Worm (Caenorhabditis elegans) whole organism, L3 larva: ENCODE results near the gene ZC132.11.

Source experiments
- R02D3.7 ChIP-seq: fragments of 150-350 bp; optimal IDR thresholded peaks from 2 replicates; lab custom pipeline; 2014; ENCODE audit warnings: missing biosample characterization, missing genetic modification characterization
- ZK546.5 ChIP-seq: sonication (generic microtip); optimal IDR thresholded peaks from 2 replicates; lab custom pipeline; 2017; ENCODE audit warnings: missing biosample characterization, missing genetic modification characterization
- aly-2 ChIP-seq: fragments of 150-350 bp; optimal IDR thresholded peaks from 2 replicates; lab custom pipeline; 2014; ENCODE audit warnings: missing biosample characterization, missing genetic modification characterization
- ceh-28 ChIP-seq: fragments of 150-350 bp; optimal IDR thresholded peaks from 2 replicates; lab custom pipeline; 2014; ENCODE audit warnings: missing biosample characterization, missing genetic modification reagents, missing genetic modification characterization
- ceh-82 ChIP-seq: fragments of 150-350 bp; optimal IDR thresholded peaks from 2 replicates; lab custom pipeline; 2014; ENCODE audit warnings: missing biosample characterization, missing genetic modification characterization
- ceh-9 ChIP-seq: sonication (generic microtip); optimal IDR thresholded peaks from 2 replicates; lab custom pipeline; 2018; ENCODE audit warnings: missing biosample characterization, missing genetic modification characterization
- daf-12 ChIP-seq: fragments of 150-350 bp; optimal IDR thresholded peaks from 2 replicates; lab custom pipeline; 2014; ENCODE audit warnings: missing biosample characterization, missing genetic modification reagents, missing genetic modification characterization
- elt-1 ChIP-seq: fragments of 150-350 bp; optimal IDR thresholded peaks from 2 replicates; lab custom pipeline; 2014; ENCODE audit warnings: missing biosample characterization, missing genetic modification characterization
- elt-2 ChIP-seq: sonication (generic microtip); optimal IDR thresholded peaks from 2 replicates; lab custom pipeline; 2016; ENCODE audit warnings: missing genetic modification reagents, mild to moderate bottlenecking, missing genetic modification characterization, missing compliant biosample characterization
- elt-3 ChIP-seq, 3 experiments: fragments of 150-350 bp in 1 of 3; sonication (generic microtip) in 2 of 3; optimal IDR thresholded peaks; 2 replicates in 2 of 3; 4 replicates in 1 of 3; lab custom pipeline; 2014 to 2017; ENCODE audit warnings: missing biosample characterization in 3 of 3, missing genetic modification characterization in 3 of 3
- eor-1 ChIP-seq, 2 experiments: fragments of 150-350 bp; optimal IDR thresholded peaks; 2 replicates each; lab custom pipeline; 2014 to 2018; ENCODE audit warnings: missing biosample characterization in 2 of 2, missing genetic modification characterization in 2 of 2
- fkh-10 ChIP-seq: sonication (generic microtip); optimal IDR thresholded peaks from 2 replicates; lab custom pipeline; 2017; ENCODE audit warnings: missing biosample characterization, missing genetic modification reagents, missing genetic modification characterization
- lin-15B ChIP-seq: fragments of 150-350 bp; optimal IDR thresholded peaks from 2 replicates; lab custom pipeline; 2014; ENCODE audit warnings: missing biosample characterization, missing genetic modification characterization
- lsy-12 ChIP-seq: sonication (generic microtip); optimal IDR thresholded peaks from 2 replicates; lab custom pipeline; 2016; ENCODE audit warnings: mild to moderate bottlenecking, missing genetic modification characterization, missing compliant biosample characterization
- mdl-1 ChIP-seq: fragments of 150-350 bp; optimal IDR thresholded peaks from 2 replicates; lab custom pipeline; 2014; ENCODE audit warnings: missing biosample characterization, missing genetic modification characterization
- nfya-1 ChIP-seq: sonication (generic microtip); optimal IDR thresholded peaks from 2 replicates; lab custom pipeline; 2017; ENCODE audit warnings: missing genetic modification characterization, mild to moderate bottlenecking, missing compliant biosample characterization, antibody characterized with exemption, moderate library complexity; ENCODE audit not compliant: insufficient read depth
- nhr-11 ChIP-seq: fragments of 150-350 bp; optimal IDR thresholded peaks from 2 replicates; lab custom pipeline; 2014; ENCODE audit warnings: missing biosample characterization, missing genetic modification characterization
- nhr-23 ChIP-seq: fragments of 150-350 bp; optimal IDR thresholded peaks from 2 replicates; lab custom pipeline; 2014; ENCODE audit warnings: missing biosample characterization, missing genetic modification reagents, missing genetic modification characterization
- nhr-25 ChIP-seq: sonication (generic microtip); optimal IDR thresholded peaks from 2 replicates; lab custom pipeline; 2017; ENCODE audit warnings: missing biosample characterization, missing genetic modification characterization
- nhr-67 ChIP-seq: fragments of 150-350 bp; optimal IDR thresholded peaks from 2 replicates; lab custom pipeline; 2014; ENCODE audit warnings: missing biosample characterization, missing genetic modification characterization
- pha-4 ChIP-seq: fragments of 150-350 bp; optimal IDR thresholded peaks from 2 replicates; lab custom pipeline; 2014; ENCODE audit warnings: missing biosample characterization, missing genetic modification reagents, missing genetic modification characterization
- pqm-1 ChIP-seq: fragments of 150-350 bp; optimal IDR thresholded peaks from 2 replicates; lab custom pipeline; 2017; ENCODE audit warnings: missing biosample characterization, missing genetic modification characterization, inconsistent platforms
- sea-2 ChIP-seq: fragments of 150-350 bp; sonication (generic microtip); optimal IDR thresholded peaks from 4 replicates; lab custom pipeline; 2014; ENCODE audit warnings: missing biosample characterization, missing genetic modification reagents, missing genetic modification characterization
- skn-1 ChIP-seq: fragments of 150-350 bp; optimal IDR thresholded peaks from 2 replicates; lab custom pipeline; 2014; ENCODE audit warnings: missing biosample characterization, missing genetic modification characterization
- snpc-4 ChIP-seq: fragments of 150-350 bp; optimal IDR thresholded peaks from 2 replicates; lab custom pipeline; 2014; ENCODE audit warnings: missing biosample characterization, missing genetic modification characterization
- tbx-2 ChIP-seq: sonication (generic microtip); optimal IDR thresholded peaks from 2 replicates; lab custom pipeline; 2016; ENCODE audit warnings: mild to moderate bottlenecking, missing genetic modification characterization, missing compliant biosample characterization
- unc-39 ChIP-seq: sonication (generic microtip); optimal IDR thresholded peaks from 4 replicates; lab custom pipeline; 2017; ENCODE audit warnings: missing biosample characterization, missing genetic modification characterization
- ztf-11 ChIP-seq: fragments of 150-350 bp; optimal IDR thresholded peaks from 2 replicates; lab custom pipeline; 2014; ENCODE audit warnings: missing biosample characterization, missing genetic modification characterization
- ztf-4 ChIP-seq: fragments of 150-350 bp; optimal IDR thresholded peaks from 2 replicates; lab custom pipeline; 2014; ENCODE audit warnings: missing biosample characterization, missing genetic modification characterization

ZC132.11 gene

DNA sequence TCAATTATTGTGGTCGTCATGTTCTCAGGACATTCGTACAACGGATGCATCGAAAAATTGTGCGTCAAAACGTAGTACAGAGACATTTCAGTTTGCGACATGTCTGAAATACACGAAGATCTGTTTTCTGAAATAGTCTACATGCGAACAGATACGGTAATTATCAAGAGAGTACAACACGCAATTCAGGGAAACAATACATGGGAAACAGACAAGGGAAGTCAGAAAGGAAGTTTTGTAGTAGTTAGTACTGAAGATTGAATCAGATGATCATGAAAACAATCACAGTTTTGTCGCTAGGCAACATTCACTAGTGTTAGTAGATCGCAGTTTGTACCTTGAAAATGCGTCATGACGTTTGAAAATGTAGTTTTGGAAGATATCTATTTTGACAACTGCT is 48.4 kb downstream of the ZC132.11 start, which contains the start of gene srt-13:
Gene srt-13, minus strand, starts transcription at position 101 of the 400 bp plus-strand sequence.
- TF ChIP-seq lsy-12 (tag; lab: Kevin White, UChicago) (no peak), elt-1 (tag; lab: Kevin White, UChicago) (no peak), R02D3.7 (tag; lab: Kevin White, UChicago) (no peak), nhr-67 (tag; lab: Kevin White, UChicago) (no peak), nhr-23 (tag; lab: Kevin White, UChicago) (no peak), snpc-4 (tag; lab: Kevin White, UChicago) (no peak), nfya-1 (tag; lab: Kevin White, UChicago) (no peak), tbx-2 (no peak), aly-2 (no peak), unc-39 (tag; lab: Kevin White, UChicago) (no peak), pqm-1 (tag; lab: Kevin White, UChicago) (no peak), nhr-11 (tag; lab: Kevin White, UChicago) (no peak), ztf-11 (tag; lab: Kevin White, UChicago) (no peak), ceh-28 (tag; lab: Kevin White, UChicago) (no peak), skn-1 (tag; lab: Kevin White, UChicago) (no peak), mdl-1 (tag; lab: Kevin White, UChicago) (no peak)

ce11 chrV:4248359-4248758 is 50.1 kb downstream of the ZC132.11 start:
- TF ChIP-seq ceh-82 (tag; lab: Kevin White, UChicago) (no peak), R02D3.7 (tag; lab: Kevin White, UChicago) (no peak), daf-12 (tag; lab: Kevin White, UChicago) (no peak), aly-2 (no peak), ceh-9 (tag; lab: Kevin White, UChicago) (no peak), ZK546.5 (tag; lab: Kevin White, UChicago) (no peak), sea-2 (no peak), elt-2 (tag; lab: Kevin White, UChicago) (no peak), ztf-4 (no peak), eor-1 (tag; optimal IDR thresholded peaks at IDR 0.05; lab: Kevin White, UChicago) (no peak), lin-15B (tag; lab: Kevin White, UChicago) (no peak), elt-3 (tag; optimal IDR thresholded peaks at IDR 0.05; lab: Kevin White, UChicago) (no peak), mdl-1 (tag; lab: Kevin White, UChicago) (no peak), fkh-10 (GFP tag; lab: Kevin White, UChicago) (no peak), pha-4 (no peak), nhr-25 (tag; lab: Kevin White, UChicago) (no peak)
